Fruit fly (Drosophila melanogaster) whole organism, wandering third instar larva: ENCODE results near the gene C3G.
A peak's percentile ranks its signal among the peaks of the same experiment; 100 is the strongest.

ENCODE experiments used
- CG32264 ChIP-seq: fragments of 200-800 bp; sonication (Bioruptor generic); optimal IDR thresholded peaks from 2 replicates; lab custom pipeline; 2016; ENCODE audit warnings: missing biosample characterization, missing genetic modification characterization
- CG9705 ChIP-seq: fragments of 200-800 bp; sonication (Bioruptor generic); optimal IDR thresholded peaks from 2 replicates; lab custom pipeline; 2018; ENCODE audit warnings: missing biosample characterization, mild to moderate bottlenecking, missing genetic modification characterization
- CrebA ChIP-seq: fragments of 200-800 bp; sonication (Bioruptor generic); optimal IDR thresholded peaks from 2 replicates; lab custom pipeline; 2016; ENCODE audit warnings: missing biosample characterization, mild to moderate bottlenecking, missing genetic modification characterization, borderline replicate concordance
- Dfd ChIP-seq: fragments of >200 bp; optimal IDR thresholded peaks from 2 replicates; lab custom pipeline; 2017; ENCODE audit warnings: missing biosample characterization, missing genetic modification characterization
- Dif ChIP-seq: fragments of 200-275, 200-300 bp; sonication (Bioruptor generic); optimal IDR thresholded peaks from 2 replicates; lab custom pipeline; 2018; ENCODE audit warnings: missing biosample characterization, missing genetic modification characterization; ENCODE audit not compliant: partially characterized antibody
- GATAd ChIP-seq: sonication (Bioruptor generic); optimal IDR thresholded peaks from 2 replicates; lab custom pipeline; 2016; ENCODE audit warnings: missing biosample characterization, missing genetic modification characterization
- HLH106 ChIP-seq: fragments of 200-800 bp; optimal IDR thresholded peaks from 3 replicates; lab custom pipeline; 2019; ENCODE audit warnings: missing biosample characterization, mild to moderate bottlenecking, missing genetic modification characterization, moderate library complexity
- Hnf4 ChIP-seq: fragments of 200-800 bp; sonication (Bioruptor generic); optimal IDR thresholded peaks from 2 replicates; lab custom pipeline; 2016; ENCODE audit warnings: missing biosample characterization, mild to moderate bottlenecking, missing genetic modification characterization
- Hr78 ChIP-seq: fragments of >200 bp; optimal IDR thresholded peaks from 2 replicates; lab custom pipeline; 2017; ENCODE audit warnings: missing biosample characterization, missing genetic modification characterization
- Hr83 ChIP-seq: fragments of 200-300 bp; sonication (Bioruptor generic); optimal IDR thresholded peaks from 2 replicates; lab custom pipeline; 2016; ENCODE audit warnings: missing biosample characterization, mild to moderate bottlenecking, missing genetic modification characterization, moderate library complexity; ENCODE audit not compliant: poor library complexity, severe bottlenecking
- Jra ChIP-seq: sonication (Bioruptor generic); optimal IDR thresholded peaks from 2 replicates; lab custom pipeline; 2016; ENCODE audit warnings: missing biosample characterization, missing genetic modification characterization
- Mio ChIP-seq: sonication (Bioruptor generic); optimal IDR thresholded peaks from 2 replicates; lab custom pipeline; 2016; ENCODE audit warnings: missing biosample characterization, missing genetic modification characterization
- Myc ChIP-seq: fragments of >200 bp; optimal IDR thresholded peaks from 2 replicates; lab custom pipeline; 2017
- N ChIP-seq: fragments of >200 bp; optimal IDR thresholded peaks from 2 replicates; lab custom pipeline; 2018; ENCODE audit warnings: missing biosample characterization, missing external identifiers, missing genetic modification characterization
- OdsH ChIP-seq: fragments of 200-800 bp; sonication (Bioruptor generic); optimal IDR thresholded peaks from 2 replicates; lab custom pipeline; 2016; ENCODE audit warnings: missing biosample characterization, mild to moderate bottlenecking, missing genetic modification characterization
- Rel ChIP-seq, 2 experiments: fragments of 200-800 bp; sonication (Bioruptor generic) in 1 of 2; optimal IDR thresholded peaks; 2 replicates in 1 of 2; 3 replicates in 1 of 2; lab custom pipeline; 2016 to 2019; ENCODE audit warnings: mild to moderate bottlenecking in 2 of 2, missing biosample characterization in 2 of 2, missing genetic modification characterization in 2 of 2, moderate library complexity in 1 of 2
- Sp1 ChIP-seq: fragments of 200-800 bp; sonication (Bioruptor generic); optimal IDR thresholded peaks from 3 replicates; lab custom pipeline; 2019; ENCODE audit warnings: missing biosample characterization, mild to moderate bottlenecking, missing genetic modification characterization, moderate library complexity
- Vsx2 ChIP-seq: fragments of 200-300, 225-300 bp; sonication (Bioruptor generic); optimal IDR thresholded peaks from 2 replicates; lab custom pipeline; 2018; ENCODE audit warnings: missing biosample characterization, missing genetic modification characterization; ENCODE audit not compliant: partially characterized antibody
- br ChIP-seq: fragments of 200-800 bp; sonication (Bioruptor generic); optimal IDR thresholded peaks from 2 replicates; lab custom pipeline; 2016; ENCODE audit warnings: missing biosample characterization, missing genetic modification characterization
- brk ChIP-seq: fragments of 200-800 bp; sonication (Bioruptor generic); optimal IDR thresholded peaks from 2 replicates; lab custom pipeline; 2016; ENCODE audit warnings: missing biosample characterization, mild to moderate bottlenecking, missing genetic modification characterization
- dl ChIP-seq, 2 experiments: fragments of 175-275, 200-275 bp in 1 of 2; fragments of 200-275 bp in 1 of 2; sonication (Bioruptor generic); optimal IDR thresholded peaks; lab custom pipeline; 2018; ENCODE audit warnings: mild to moderate bottlenecking in 2 of 2, missing biosample characterization in 2 of 2, missing genetic modification characterization in 2 of 2, moderate library complexity in 2 of 2; ENCODE audit not compliant: partially characterized antibody in 2 of 2, insufficient read depth in 1 of 2
- dmrt93B ChIP-seq: fragments of 200-800 bp; sonication (Bioruptor generic); optimal IDR thresholded peaks from 2 replicates; lab custom pipeline; 2018; ENCODE audit warnings: missing biosample characterization, mild to moderate bottlenecking, missing genetic modification characterization
- ey ChIP-seq: fragments of 200-800 bp; sonication (Bioruptor generic); optimal IDR thresholded peaks from 2 replicates; lab custom pipeline; 2016; ENCODE audit warnings: missing biosample characterization, missing genetic modification characterization
- foxo ChIP-seq, 2 experiments: fragments of 200-800 bp; sonication (Bioruptor generic); optimal IDR thresholded peaks; 2 replicates in 1 of 2; 3 replicates in 1 of 2; lab custom pipeline; 2016 to 2017; ENCODE audit warnings: missing biosample characterization in 2 of 2, missing genetic modification characterization in 2 of 2
- fru ChIP-seq: fragments of 200-800 bp; sonication (Bioruptor generic); optimal IDR thresholded peaks from 3 replicates; lab custom pipeline; 2016; ENCODE audit warnings: missing biosample characterization, mild to moderate bottlenecking, missing genetic modification characterization
- h ChIP-seq: fragments of 200-800 bp; sonication (Bioruptor generic); optimal IDR thresholded peaks from 3 replicates; lab custom pipeline; 2016; ENCODE audit warnings: missing biosample characterization, mild to moderate bottlenecking, missing genetic modification characterization
- lola ChIP-seq: fragments of >200 bp; optimal IDR thresholded peaks from 2 replicates; lab custom pipeline; 2017; ENCODE audit warnings: missing biosample characterization, missing genetic modification characterization
- pan ChIP-seq: fragments of >200 bp; optimal IDR thresholded peaks from 2 replicates; lab custom pipeline; 2017
- psq ChIP-seq: fragments of 200-800 bp; sonication (Bioruptor generic); optimal IDR thresholded peaks from 3 replicates; lab custom pipeline; 2017; ENCODE audit warnings: missing biosample characterization, mild to moderate bottlenecking, missing genetic modification characterization, moderate library complexity
- rgr ChIP-seq: fragments of 200-800 bp; sonication (Bioruptor generic); optimal IDR thresholded peaks from 3 replicates; lab custom pipeline; 2016; ENCODE audit warnings: missing biosample characterization, mild to moderate bottlenecking, missing genetic modification characterization
- sv ChIP-seq: fragments of 200-800 bp; sonication (Bioruptor generic); optimal IDR thresholded peaks from 3 replicates; lab custom pipeline; 2016; ENCODE audit warnings: missing biosample characterization, missing genetic modification characterization
- tai ChIP-seq: sonication (Bioruptor generic); optimal IDR thresholded peaks from 2 replicates; lab custom pipeline; 2016; ENCODE audit warnings: missing biosample characterization, missing genetic modification characterization
- usp ChIP-seq: fragments of >200 bp; optimal IDR thresholded peaks from 2 replicates; lab custom pipeline; 2017; ENCODE audit warnings: missing biosample characterization, missing genetic modification characterization
- woc ChIP-seq: sonication (Bioruptor generic); optimal IDR thresholded peaks from 2 replicates; lab custom pipeline; 2016; ENCODE audit warnings: missing biosample characterization, mild to moderate bottlenecking, missing genetic modification characterization

The C3G gene

dm6 chrX:6777394-6777793 is 26.0 kb downstream of the C3G start (continued):
- TF ChIP-seq lola (no peak), brk (GFP tag; lab: Kevin White, UChicago) (peak; percentile 66), psq (peak; percentile 70), CG9705 (GFP tag; lab: Kevin White, UChicago) (peak; percentile 70), CrebA (no peak), sv (GFP tag; lab: Kevin White, UChicago) (no peak), ey (GFP tag; lab: Kevin White, UChicago) (peak; percentile 88), CG32264 (peak; percentile 62), fru (GFP tag; lab: Kevin White, UChicago) (peak; percentile 90)
- TF ChIP-seq, all 38 proteins: peak for 20

dm6 chrX:6776934-6777333 is 26.5 kb downstream of the C3G start:
- TF ChIP-seq Hr83 (GFP tag; lab: Kevin White, UChicago), result no peak
- TF ChIP-seq N, result no peak
- no peak for TF ChIP-seq h
- TF ChIP-seq woc (GFP tag; lab: Kevin White, UChicago), result no peak
- TF ChIP-seq ey (GFP tag; lab: Kevin White, UChicago), result no peak
- TF ChIP-seq fru (GFP tag; lab: Kevin White, UChicago), result no peak
- no peak for TF ChIP-seq brk (GFP tag; lab: Kevin White, UChicago)
- TF ChIP-seq tai (GFP tag; lab: Kevin White, UChicago), result no peak
- no peak for TF ChIP-seq br (GFP tag; lab: Kevin White, UChicago)
- TF ChIP-seq Sp1 (GFP tag; lab: Kevin White, UChicago), result no peak
- TF ChIP-seq sv (GFP tag; lab: Kevin White, UChicago), result no peak
- TF ChIP-seq, all 38 proteins: peak for 0

dm6 chrX:6776274-6776673 is 27.1 kb downstream of the C3G start:
- no peak for TF ChIP-seq Hnf4
- TF ChIP-seq br (GFP tag; lab: Kevin White, UChicago), result no peak
- no peak for TF ChIP-seq CrebA
- TF ChIP-seq Dif (GFP tag; lab: Kevin White, UChicago), result no peak
- TF ChIP-seq woc (GFP tag; lab: Kevin White, UChicago), result no peak
- no peak for TF ChIP-seq GATAd (GFP tag; lab: Kevin White, UChicago)
- no peak for TF ChIP-seq N
- TF ChIP-seq usp (GFP tag; lab: Kevin White, UChicago), result no peak
- TF ChIP-seq dmrt93B (GFP tag; lab: Kevin White, UChicago), result no peak
- TF ChIP-seq tai (GFP tag; lab: Kevin White, UChicago), result no peak
- TF ChIP-seq CG9705 (GFP tag; lab: Kevin White, UChicago), result no peak
- no peak for TF ChIP-seq Vsx2 (GFP tag; lab: Kevin White, UChicago)
- no peak for TF ChIP-seq h
- TF ChIP-seq fru (GFP tag; lab: Kevin White, UChicago), result no peak

dm6 chrX:6775622-6776021 is 27.8 kb downstream of the C3G start:
- TF ChIP-seq Myc (lab: Kevin White, UChicago), result peak; percentile 58
- no peak for TF ChIP-seq dl (GFP tag; optimal IDR thresholded peaks at IDR 0.05; lab: Kevin White, UChicago; ENCODE audit: insufficient read depth in 1 of 2, partially characterized antibody in 2 of 2)
- TF ChIP-seq Hnf4, result no peak
- peak in 1 of 2 experiments; percentile 29 for TF ChIP-seq foxo (GFP tag; optimal IDR thresholded peaks at IDR 0.05; lab: Kevin White, UChicago)
- TF ChIP-seq Vsx2 (GFP tag; lab: Kevin White, UChicago), result no peak
- peak; percentile 58 for TF ChIP-seq fru (GFP tag; lab: Kevin White, UChicago)
- TF ChIP-seq psq, result peak; percentile 3
- peak; percentile 11 for TF ChIP-seq Sp1 (GFP tag; lab: Kevin White, UChicago)
- no peak for TF ChIP-seq Hr78 (GFP tag; lab: Kevin White, UChicago)
- TF ChIP-seq Jra (GFP tag; lab: Kevin White, UChicago), result no peak
- peak; percentile 74 for TF ChIP-seq woc (GFP tag; lab: Kevin White, UChicago)
- TF ChIP-seq br (GFP tag; lab: Kevin White, UChicago), result no peak
- TF ChIP-seq rgr (GFP tag; lab: Kevin White, UChicago), result peak; percentile 0
- TF ChIP-seq Dif (GFP tag; lab: Kevin White, UChicago), result no peak
- peak; percentile 24 for TF ChIP-seq HLH106 (tag; lab: Kevin White, UChicago)
- TF ChIP-seq CrebA, result no peak
- TF ChIP-seq h, result peak; percentile 8

- peak; percentile 79 for TF ChIP-seq OdsH
- peak in 1 of 2 experiments; percentile 89 for TF ChIP-seq foxo (GFP tag; optimal IDR thresholded peaks at IDR 0.05; lab: Kevin White, UChicago)
- TF ChIP-seq N, result no peak
- peak; percentile 80 for TF ChIP-seq Sp1 (GFP tag; lab: Kevin White, UChicago)
- no peak for TF ChIP-seq woc (GFP tag; lab: Kevin White, UChicago)
- no peak for TF ChIP-seq Rel (GFP tag; optimal IDR thresholded peaks at IDR 0.05; lab: Kevin White, UChicago)
- no peak for TF ChIP-seq Rel (tag; optimal IDR thresholded peaks at IDR 0.05; lab: Kevin White, UChicago)
- TF ChIP-seq Myc (lab: Kevin White, UChicago), result no peak
- peak; percentile 50 for TF ChIP-seq GATAd (GFP tag; lab: Kevin White, UChicago)
- TF ChIP-seq rgr (GFP tag; lab: Kevin White, UChicago), result peak; percentile 90
- no peak for TF ChIP-seq fru (GFP tag; lab: Kevin White, UChicago)
- no peak for TF ChIP-seq usp (GFP tag; lab: Kevin White, UChicago)
- peak; percentile 73 for TF ChIP-seq dmrt93B (GFP tag; lab: Kevin White, UChicago)
- no peak for TF ChIP-seq Dif (GFP tag; lab: Kevin White, UChicago)
- TF ChIP-seq h, result peak; percentile 86
- TF ChIP-seq ey (GFP tag; lab: Kevin White, UChicago), result no peak
- no peak for TF ChIP-seq brk (GFP tag; lab: Kevin White, UChicago)
- TF ChIP-seq Hr83 (GFP tag; lab: Kevin White, UChicago), result peak; percentile 22
- no peak for TF ChIP-seq Hnf4
- peak; percentile 67 for TF ChIP-seq psq
- TF ChIP-seq br (GFP tag; lab: Kevin White, UChicago), result peak; percentile 65
- no peak for TF ChIP-seq tai (GFP tag; lab: Kevin White, UChicago)
- no peak for TF ChIP-seq pan (lab: Kevin White, UChicago)
- TF ChIP-seq Vsx2 (GFP tag; lab: Kevin White, UChicago), result no peak
- no peak for TF ChIP-seq Jra (GFP tag; lab: Kevin White, UChicago)
- no peak for TF ChIP-seq Dfd (GFP tag; lab: Kevin White, UChicago)
- no peak for TF ChIP-seq Mio (GFP tag; lab: Kevin White, UChicago)
- peak; percentile 85 for TF ChIP-seq HLH106 (tag; lab: Kevin White, UChicago)
These were observed 32.5 kb downstream of the C3G start, which contains the start of gene Coq7 for dm6 chrX:6770924-6771323. Coq7 (plus strand) TSS chrX:6771225.
